Comparison of ENCODE assay signal across 8 worm cellular contexts in genomic region chrX:3540861-3541260, ce11.
A peak's percentile ranks its signal among the peaks of the same experiment; 100 is the strongest.
TF ChIP-seq lines count a peak whose summit lies in the region.

No protein-coding gene starts in this region.

TF ChIP-seq in whole organism, L1 larva, 84 proteins besides CTCF, POLR2A, EP300 and RAD21 (continues in another document):
- TF ChIP-seq nhr-71 (tag; optimal IDR thresholded peaks at IDR 0.05; lab: Kevin White, UChicago) (peak; percentile 30), mdl-1 (tag; optimal IDR thresholded peaks at IDR 0.05; lab: Kevin White, UChicago) (peak in 1 of 2 experiments; percentile 19), blmp-1 (tag; optimal IDR thresholded peaks at IDR 0.05; lab: Kevin White, UChicago) (peak; percentile 64), nhr-20 (tag; optimal IDR thresholded peaks at IDR 0.05; lab: Kevin White, UChicago) (no peak), unc-130 (tag; optimal IDR thresholded peaks at IDR 0.05; lab: Kevin White, UChicago) (no peak), swsn-7 (tag; optimal IDR thresholded peaks at IDR 0.05; lab: Kevin White, UChicago) (peak; percentile 1), hpl-2 (GFP tag; optimal IDR thresholded peaks at IDR 0.05; lab: Kevin White, UChicago) (no peak), dpl-1 (GFP tag; optimal IDR thresholded peaks at IDR 0.05; lab: Kevin White, UChicago) (peak; percentile 17 to 48 (median 31)), nhr-85 (tag; lab: Kevin White, UChicago) (peak; percentile 61), efl-1 (optimal IDR thresholded peaks at IDR 0.05; lab: Kevin White, UChicago) (peak in 1 of 2 experiments; percentile 59), efl-1 (GFP tag; optimal IDR thresholded peaks at IDR 0.05 in 1 of 2; lab: Kevin White, UChicago) (peak in 1 of 2 experiments; percentile 49)

TF ChIP-seq in whole organism, L2 larva, 48 proteins besides CTCF, POLR2A, EP300 and RAD21 (continues in another document):
- no peak for TF ChIP-seq fos-1 (tag; optimal IDR thresholded peaks at IDR 0.05; lab: Kevin White, UChicago)
- TF ChIP-seq unc-39 (tag; optimal IDR thresholded peaks at IDR 0.05; lab: Kevin White, UChicago) = no peak
- TF ChIP-seq ceh-82 (tag; optimal IDR thresholded peaks at IDR 0.05; lab: Kevin White, UChicago) = no peak
- no peak for TF ChIP-seq mbf-1 (tag; optimal IDR thresholded peaks at IDR 0.05; lab: Kevin White, UChicago)
- TF ChIP-seq mdl-1 (tag; optimal IDR thresholded peaks at IDR 0.05; lab: Kevin White, UChicago) = no peak
- peak; percentile 11 for TF ChIP-seq sma-9 (GFP tag; optimal IDR thresholded peaks at IDR 0.05; lab: Kevin White, UChicago)
- no peak for TF ChIP-seq sma-9 (tag; optimal IDR thresholded peaks at IDR 0.05; lab: Kevin White, UChicago)
- no peak for TF ChIP-seq ztf-1 (GFP tag; conservative IDR thresholded peaks at IDR 0.05; lab: Robert Waterston, UW)
- TF ChIP-seq aly-2 (tag; optimal IDR thresholded peaks at IDR 0.05; lab: Kevin White, UChicago) = no peak
- TF ChIP-seq R02D3.7 (tag; optimal IDR thresholded peaks at IDR 0.05; lab: Kevin White, UChicago) = no peak
- peak; percentile 54 for TF ChIP-seq unc-55 (GFP tag; optimal IDR thresholded peaks at IDR 0.05; lab: Kevin White, UChicago)
- TF ChIP-seq skn-1 (tag; optimal IDR thresholded peaks at IDR 0.05; lab: Kevin White, UChicago) = no peak

TF ChIP-seq in whole organism, L3 larva, 47 proteins besides CTCF, POLR2A, EP300 and RAD21 (continues in another document):
- TF ChIP-seq nhr-23 (tag; optimal IDR thresholded peaks at IDR 0.05; lab: Kevin White, UChicago) = peak; percentile 62
- TF ChIP-seq fkh-10 (GFP tag; optimal IDR thresholded peaks at IDR 0.05; lab: Kevin White, UChicago) = no peak
- no peak for TF ChIP-seq pqm-1 (tag; optimal IDR thresholded peaks at IDR 0.05; lab: Kevin White, UChicago)
- peak; percentile 34 for TF ChIP-seq hmg-11 (tag; optimal IDR thresholded peaks at IDR 0.05; lab: Kevin White, UChicago)
- TF ChIP-seq nhr-25 (tag; optimal IDR thresholded peaks at IDR 0.05; lab: Kevin White, UChicago) = peak; percentile 72
- peak; percentile 12 for TF ChIP-seq elt-2 (tag; optimal IDR thresholded peaks at IDR 0.05; lab: Kevin White, UChicago)
- no peak for TF ChIP-seq fkh-2 (tag; optimal IDR thresholded peaks at IDR 0.05; lab: Kevin White, UChicago)
- no peak for TF ChIP-seq nhr-67 (tag; optimal IDR thresholded peaks at IDR 0.05; lab: Kevin White, UChicago)
- no peak for TF ChIP-seq ceh-28 (tag; optimal IDR thresholded peaks at IDR 0.05; lab: Kevin White, UChicago)
- TF ChIP-seq lin-39 (tag; optimal IDR thresholded peaks at IDR 0.05; lab: Kevin White, UChicago) = peak; percentile 86
- peak; percentile 61 for TF ChIP-seq egl-5 (tag; optimal IDR thresholded peaks at IDR 0.05; lab: Kevin White, UChicago)
- TF ChIP-seq nhr-77 (tag; optimal IDR thresholded peaks at IDR 0.05; lab: Kevin White, UChicago) = no peak

TF ChIP-seq in whole organism, L4 larva, 104 proteins besides CTCF, POLR2A, EP300 and RAD21 (continues in another document):
- peak; percentile 45; the same call in 1 of the 2 replicates for TF ChIP-seq hmg-1.1 (GFP tag; IDR thresholded peaks at IDR 0.05; lab: Robert Waterston, UW)
- TF ChIP-seq nhr-111 (GFP tag; optimal IDR thresholded peaks at IDR 0.05; lab: Kevin White, UChicago) = no peak
- TF ChIP-seq dve-1 (tag; optimal IDR thresholded peaks at IDR 0.05; lab: Kevin White, UChicago; ENCODE audit: insufficient read depth) = no peak
- no peak for TF ChIP-seq F37D6.2 (tag; optimal IDR thresholded peaks at IDR 0.05; lab: Kevin White, UChicago)
- TF ChIP-seq lin-39 (tag; optimal IDR thresholded peaks at IDR 0.05; lab: Kevin White, UChicago) = no peak
- TF ChIP-seq zag-1 (tag; optimal IDR thresholded peaks at IDR 0.05; lab: Kevin White, UChicago) = no peak
- TF ChIP-seq unc-130 (GFP tag; optimal IDR thresholded peaks at IDR 0.05; lab: Kevin White, UChicago) = no peak
- TF ChIP-seq ceh-62 (tag; optimal IDR thresholded peaks at IDR 0.05; lab: Kevin White, UChicago) = no peak
- peak; percentile 28 for TF ChIP-seq nhr-28 (tag; optimal IDR thresholded peaks at IDR 0.05; lab: Kevin White, UChicago)
- peak in 1 of 2 experiments; percentile 90 for TF ChIP-seq unc-62 (GFP tag; optimal IDR thresholded peaks at IDR 0.05 in 1 of 2; lab: Kevin White, UChicago)
- no peak for TF ChIP-seq unc-62 (tag; optimal IDR thresholded peaks at IDR 0.05; lab: Kevin White, UChicago)
- peak; percentile 50 for TF ChIP-seq dpl-1 (GFP tag; optimal IDR thresholded peaks at IDR 0.05; lab: Kevin White, UChicago)

TF ChIP-seq in whole organism, late embryonic, 69 proteins besides CTCF, POLR2A, EP300 and RAD21:
- TF ChIP-seq tbx-2 (tag; optimal IDR thresholded peaks at IDR 0.05; lab: Kevin White, UChicago) (peak; percentile 11), ref-2 (tag; optimal IDR thresholded peaks at IDR 0.05; lab: Kevin White, UChicago) (peak; percentile 44), nhr-232 (tag; optimal IDR thresholded peaks at IDR 0.05; lab: Kevin White, UChicago) (no peak), unc-42 (tag; optimal IDR thresholded peaks at IDR 0.05; lab: Kevin White, UChicago) (peak; percentile 25), ceh-19 (GFP tag; optimal IDR thresholded peaks at IDR 0.05; lab: Kevin White, UChicago) (no peak), nfya-1 (tag; optimal IDR thresholded peaks at IDR 0.05; lab: Kevin White, UChicago) (peak; percentile 25), ceh-31 (tag; optimal IDR thresholded peaks at IDR 0.05; lab: Kevin White, UChicago) (peak; percentile 66), hlh-30 (tag; optimal IDR thresholded peaks at IDR 0.05; lab: Kevin White, UChicago; ENCODE audit: insufficient read depth) (peak; percentile 61), unc-55 (GFP tag; optimal IDR thresholded peaks at IDR 0.05; lab: Kevin White, UChicago) (peak; percentile 69), C38D4.7 (GFP tag; optimal IDR thresholded peaks at IDR 0.05; lab: Kevin White, UChicago) (no peak), K09A11.1 (tag; optimal IDR thresholded peaks at IDR 0.05; lab: Kevin White, UChicago; ENCODE audit: insufficient read depth) (no peak), rnt-1 (tag; optimal IDR thresholded peaks at IDR 0.05; lab: Kevin White, UChicago) (peak; percentile 22)

TF ChIP-seq in whole organism, midembryonic, 9 proteins besides CTCF, POLR2A, EP300 and RAD21:
- TF ChIP-seq T22C8.4 (GFP tag; IDR thresholded peaks at IDR 0.05; lab: Robert Waterston, UW) (no peak), klf-2 (GFP tag; conservative IDR thresholded peaks at IDR 0.05; lab: Robert Waterston, UW) (no peak), ztf-23 (GFP tag; IDR thresholded peaks at IDR 0.05; lab: Robert Waterston, UW) (no peak), ztf-29 (GFP tag; IDR thresholded peaks at IDR 0.05; lab: Robert Waterston, UW) (no peak), tab-1 (GFP tag; IDR thresholded peaks at IDR 0.05; lab: Robert Waterston, UW) (peak; percentile 50; the same call in 1 of the 2 replicates), cog-1 (tag; optimal IDR thresholded peaks at IDR 0.05; lab: Kevin White, UChicago) (peak; percentile 27), med-1 (GFP tag; optimal IDR thresholded peaks at IDR 0.05; lab: Kevin White, UChicago; ENCODE audit: insufficient read depth) (no peak), ref-1 (GFP tag; conservative IDR thresholded peaks at IDR 0.05; lab: Robert Waterston, UW) (no peak), flt-1 (GFP tag; IDR thresholded peaks at IDR 0.05; lab: Robert Waterston, UW) (0 out of 2 replicates have a peak, but pooled peaks have one; percentile 43)

TF ChIP-seq in whole organism, mixed stage, embryonic, 35 proteins besides CTCF, POLR2A, EP300 and RAD21 (continues in another document):
- TF ChIP-seq mab-5 (tag; optimal IDR thresholded peaks at IDR 0.05; lab: Kevin White, UChicago) (no peak), ces-1 (GFP tag; optimal IDR thresholded peaks at IDR 0.05; lab: Kevin White, UChicago) (peak; percentile 33), bed-3 (GFP tag; optimal IDR thresholded peaks at IDR 0.05; lab: Kevin White, UChicago) (no peak), lsy-2 (tag; optimal IDR thresholded peaks at IDR 0.05; lab: Kevin White, UChicago) (no peak), lin-13 (tag; optimal IDR thresholded peaks at IDR 0.05; lab: Kevin White, UChicago) (peak; percentile 28), cnd-1 (tag; optimal IDR thresholded peaks at IDR 0.05; lab: Kevin White, UChicago) (peak; percentile 39), tbx-8 (GFP tag; optimal IDR thresholded peaks at IDR 0.05; lab: Kevin White, UChicago) (no peak), ceh-83 (GFP tag; optimal IDR thresholded peaks at IDR 0.05; lab: Kevin White, UChicago) (no peak), nhr-2 (tag; optimal IDR thresholded peaks at IDR 0.05; lab: Kevin White, UChicago) (peak; percentile 82), pha-4 (tag; optimal IDR thresholded peaks at IDR 0.05; lab: Kevin White, UChicago) (peak; percentile 31), ceh-43 (GFP tag; optimal IDR thresholded peaks at IDR 0.05; lab: Kevin White, UChicago) (no peak), sptf-1 (tag; optimal IDR thresholded peaks at IDR 0.05; lab: Kevin White, UChicago) (no peak), ham-2 (GFP tag; optimal IDR thresholded peaks at IDR 0.05; lab: Kevin White, UChicago) (peak; percentile 43), sem-2 (GFP tag; optimal IDR thresholded peaks at IDR 0.05; lab: Kevin White, UChicago) (no peak), flh-1 (GFP tag; optimal IDR thresholded peaks at IDR 0.05; lab: Kevin White, UChicago) (no peak), nhr-76 (tag; optimal IDR thresholded peaks at IDR 0.05; lab: Kevin White, UChicago) (no peak)

TF ChIP-seq in whole organism, young adult, 124 proteins besides CTCF, POLR2A, EP300 and RAD21 (continues in another document):
- no peak for TF ChIP-seq egl-18 (GFP tag; IDR thresholded peaks at IDR 0.05; lab: Robert Waterston, UW)
- TF ChIP-seq mes-4 (tag; optimal IDR thresholded peaks at IDR 0.05; lab: Kevin White, UChicago) = no peak
- no peak for TF ChIP-seq ztf-28 (GFP tag; IDR thresholded peaks at IDR 0.05; lab: Robert Waterston, UW)
- TF ChIP-seq ceh-40 (GFP tag; IDR thresholded peaks at IDR 0.05; lab: Robert Waterston, UW) = 0 out of 2 replicates have a peak, but pooled peaks have one; percentile 18
- TF ChIP-seq tbp1 (GFP tag; optimal IDR thresholded peaks at IDR 0.05; lab: Kevin White, UChicago) = no peak
- TF ChIP-seq ztf-26 (tag; optimal IDR thresholded peaks at IDR 0.05; lab: Kevin White, UChicago) = peak; percentile 65
- TF ChIP-seq attf-5 (GFP tag; optimal IDR thresholded peaks at IDR 0.05; lab: Kevin White, UChicago) = no peak
- TF ChIP-seq madf-3 (GFP tag; IDR thresholded peaks at IDR 0.05; lab: Robert Waterston, UW) = no peak
- no peak for TF ChIP-seq sptf-2 (GFP tag; optimal IDR thresholded peaks at IDR 0.05; lab: Kevin White, UChicago)
- no peak for TF ChIP-seq let-607 (tag; optimal IDR thresholded peaks at IDR 0.05; lab: Kevin White, UChicago)
- TF ChIP-seq ama-1 (optimal IDR thresholded peaks at IDR 0.05; lab: Kevin White, UChicago) = no peak
- no peak for TF ChIP-seq ama-1 (GFP tag; optimal IDR thresholded peaks at IDR 0.05; lab: Kevin White, UChicago)
- TF ChIP-seq pbrm-1 (GFP tag; IDR thresholded peaks at IDR 0.05; lab: Robert Waterston, UW) = no peak
- TF ChIP-seq egl-44 (GFP tag; IDR thresholded peaks at IDR 0.05; lab: Robert Waterston, UW) = no peak
- no peak for TF ChIP-seq zim-3 (tag; optimal IDR thresholded peaks at IDR 0.05; lab: Kevin White, UChicago)
- peak; percentile 34; the same call in 1 of the 2 replicates for TF ChIP-seq hmg-1.2 (GFP tag; IDR thresholded peaks at IDR 0.05; lab: Robert Waterston, UW)
- TF ChIP-seq snpc-4 (GFP tag; optimal IDR thresholded peaks at IDR 0.05; lab: Kevin White, UChicago) = no peak
- no peak for TF ChIP-seq snpc-4 (tag; optimal IDR thresholded peaks at IDR 0.05; lab: Kevin White, UChicago)
